Fruit fly (Drosophila melanogaster): Measurements from ENCODE around the gene Eig71Ek.

DNA sequence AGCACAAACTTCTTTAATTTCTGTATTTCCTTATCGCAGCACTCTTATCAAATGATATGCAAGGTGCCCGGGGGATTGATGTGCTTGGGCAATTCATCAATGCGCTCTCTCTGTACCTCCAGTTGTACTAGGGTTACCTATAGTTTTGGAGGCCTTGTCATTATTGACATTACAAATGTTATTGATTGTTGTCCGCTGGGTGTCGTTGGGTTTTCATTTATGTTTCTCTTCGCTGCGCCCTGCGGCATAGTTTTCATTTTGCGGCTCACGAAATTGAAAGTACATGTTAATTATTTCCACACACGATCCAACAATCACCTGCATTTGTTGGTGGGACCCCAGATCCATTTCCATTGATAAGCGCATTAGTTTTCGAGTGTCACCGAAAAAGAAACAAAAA, 45.2 kb downstream of the Eig71Ek start:
- TF ChIP-seq pad (GFP tag; optimal IDR thresholded peaks at IDR 0.05) (no peak), CG7101 (tag; optimal IDR thresholded peaks at IDR 0.05) (no peak), CG14711 (tag; optimal IDR thresholded peaks at IDR 0.05) (no peak), CG33017 (tag; optimal IDR thresholded peaks at IDR 0.05) (no peak), CG7045 (GFP tag; optimal IDR thresholded peaks at IDR 0.05) (no peak), tj (GFP tag; optimal IDR thresholded peaks at IDR 0.05) (no peak), Hr96 (GFP tag; optimal IDR thresholded peaks at IDR 0.05) (no peak)
